Fruit fly (Drosophila melanogaster): ENCODE measurements around the gene CG4596.

DNA sequence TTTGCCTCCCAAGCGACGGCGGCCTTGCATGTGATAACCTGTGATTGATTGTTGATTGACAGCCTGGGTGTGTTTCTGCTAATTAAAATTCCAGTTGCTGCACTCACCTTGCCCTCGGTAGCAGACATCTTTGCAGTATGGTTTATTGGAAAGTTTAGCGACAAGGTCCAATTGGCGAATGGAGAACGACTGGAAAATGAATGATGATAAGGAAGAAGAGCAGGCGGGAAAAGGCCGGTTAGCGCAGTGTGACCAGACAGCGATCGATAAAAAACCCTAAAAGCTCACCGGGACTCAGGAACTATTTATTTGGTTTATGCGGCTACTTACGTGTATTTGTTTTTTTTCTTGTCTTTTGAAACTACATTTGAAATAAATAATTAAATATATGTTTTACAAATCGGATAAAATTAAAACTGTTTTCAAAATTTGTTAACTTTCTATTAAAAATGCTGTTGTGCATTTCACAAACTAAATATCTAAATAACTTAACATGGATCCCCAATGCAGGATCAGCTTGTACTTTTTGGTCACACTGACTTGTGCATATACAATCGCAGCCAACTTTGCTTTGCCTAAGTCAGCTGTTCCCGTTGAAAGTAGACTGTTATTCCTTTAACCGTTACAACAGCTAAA lies 572 bp upstream of the CG4596 start, which contains the start of gene Fdh:
- peak; percentile 56 for TF ChIP-seq OdsH (GFP tag; optimal IDR thresholded peaks at IDR 0.05)
- TF ChIP-seq Blimp-1 (GFP tag; optimal IDR thresholded peaks at IDR 0.05) = no peak
- TF ChIP-seq acj6 (GFP tag; optimal IDR thresholded peaks at IDR 0.05) = peak; percentile 63
- peak; percentile 89 for TF ChIP-seq Eip78C (GFP tag)
- TF ChIP-seq Ets21C (GFP tag; optimal IDR thresholded peaks at IDR 0.05) = no peak
- peak; percentile 40 for TF ChIP-seq Hr39 (GFP tag; optimal IDR thresholded peaks at IDR 0.05)
